Worm (Caenorhabditis elegans): ENCODE measurements around the gene clec-82.
"Not testable (repeated sequence)": the region's sequence is repeated elsewhere in the genome, so short reads cannot be mapped to it uniquely, and the experiment has no call there.

Gene clec-82

DNA sequence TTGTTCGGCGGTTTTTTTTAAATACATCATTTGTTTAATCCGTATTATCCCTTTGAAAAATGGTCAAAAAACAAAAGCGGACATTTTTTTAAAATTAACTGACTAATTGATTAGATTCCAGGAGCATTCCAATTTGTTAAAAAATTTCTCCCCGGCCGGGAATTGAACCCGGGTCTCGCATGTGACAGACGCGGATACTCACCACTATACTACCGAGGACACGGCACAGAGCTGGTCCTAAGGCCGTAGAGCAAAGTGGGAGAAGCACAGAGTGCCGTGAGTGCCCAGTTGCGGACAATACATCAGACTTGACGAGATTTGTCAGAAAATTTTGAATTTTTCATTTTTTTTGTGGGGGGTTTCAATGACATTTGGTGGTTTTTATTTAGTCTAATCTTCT is 34.5 kb upstream of the clec-82 start:
- no peak for TF ChIP-seq zip-5 (tag; optimal IDR thresholded peaks at IDR 0.05)
- peak; percentile 54 for TF ChIP-seq hlh-30 (tag; optimal IDR thresholded peaks at IDR 0.05; ENCODE audit: insufficient read depth)
- TF ChIP-seq ceh-18 (tag; optimal IDR thresholded peaks at IDR 0.05): no peak
- TF ChIP-seq C08G9.2 (tag; optimal IDR thresholded peaks at IDR 0.05): peak; percentile 15
- no peak for TF ChIP-seq eyg-1 (tag; optimal IDR thresholded peaks at IDR 0.05)
- TF ChIP-seq ceh-34 (tag; optimal IDR thresholded peaks at IDR 0.05): no peak

DNA sequence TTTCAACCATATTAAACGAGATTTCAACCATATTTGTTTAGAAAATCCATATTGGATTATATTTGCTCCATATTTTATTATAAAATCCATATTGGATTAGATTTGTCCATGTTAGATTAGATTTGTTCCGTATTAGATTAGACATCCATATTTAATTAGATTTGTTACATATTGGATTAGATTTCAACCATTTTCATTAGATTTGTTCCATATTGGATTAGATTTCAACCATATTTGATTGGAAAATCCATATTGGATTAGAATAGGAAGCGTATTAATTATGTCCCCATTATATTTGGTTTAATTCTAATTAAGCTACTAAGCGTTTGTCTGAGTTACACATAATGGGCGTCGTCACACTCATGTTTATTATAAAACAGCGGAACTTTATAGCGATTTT is 33.9 kb upstream of the clec-82 start, which contains the start of gene Y54G2A.44:
TSS of gene Y54G2A.44 (plus strand) at position 301 of the 400 bp plus-strand sequence.
- not testable (repeated sequence) for TF ChIP-seq ceh-14, ceh-22, K02D7.2 (tag; optimal IDR thresholded peaks at IDR 0.05)

DNA sequence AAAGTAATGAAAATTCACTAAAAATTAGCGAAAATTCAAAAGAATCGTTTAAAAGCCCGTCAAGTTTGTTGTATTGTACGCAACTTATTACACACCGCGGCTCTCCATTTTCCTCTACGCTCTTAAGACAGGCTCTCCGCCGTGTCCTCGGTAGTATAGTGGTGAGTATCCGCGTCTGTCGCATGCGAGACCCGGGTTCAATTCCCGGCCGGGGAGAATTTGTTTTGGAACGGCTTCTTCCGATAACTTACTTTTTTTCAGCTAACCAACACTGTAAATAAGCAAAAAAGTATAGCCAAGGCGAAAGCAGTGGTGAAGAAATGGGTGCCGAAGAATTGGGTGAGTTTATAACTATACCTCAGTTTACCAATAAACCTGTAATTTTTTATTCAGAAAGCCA is 33.3 kb upstream of the clec-82 start:
- TF ChIP-seq nhr-232 (tag; optimal IDR thresholded peaks at IDR 0.05): peak; percentile 29
- TF ChIP-seq ceh-18 (tag; optimal IDR thresholded peaks at IDR 0.05): no peak
- TF ChIP-seq syd-9 (tag; optimal IDR thresholded peaks at IDR 0.05): no peak
- no peak for TF ChIP-seq ceh-2 (tag; optimal IDR thresholded peaks at IDR 0.05)
- TF ChIP-seq C08G9.2 (tag; optimal IDR thresholded peaks at IDR 0.05): peak; percentile 46
- no peak for TF ChIP-seq ttx-3 (tag; optimal IDR thresholded peaks at IDR 0.05)
- no peak for TF ChIP-seq unc-55 (GFP tag; optimal IDR thresholded peaks at IDR 0.05)
- peak; percentile 38 for TF ChIP-seq ceh-6 (GFP tag; optimal IDR thresholded peaks at IDR 0.05)
- no peak for TF ChIP-seq elt-4 (tag; optimal IDR thresholded peaks at IDR 0.05)
- TF ChIP-seq pag-3 (tag; optimal IDR thresholded peaks at IDR 0.05; ENCODE audit: borderline replicate concordance): no peak
- no peak for TF ChIP-seq ama-1 (optimal IDR thresholded peaks at IDR 0.05)
- TF ChIP-seq dmd-4 (tag; optimal IDR thresholded peaks at IDR 0.05; ENCODE audit: borderline replicate concordance): no peak
- TF ChIP-seq lin-11 (tag; optimal IDR thresholded peaks at IDR 0.05): no peak
- no peak for TF ChIP-seq odd-2 (tag; optimal IDR thresholded peaks at IDR 0.05)
- no peak for TF ChIP-seq ceh-30 (tag; optimal IDR thresholded peaks at IDR 0.05)
- TF ChIP-seq ceh-9 (tag; optimal IDR thresholded peaks at IDR 0.05): no peak
- no peak for TF ChIP-seq ceh-48 (tag; optimal IDR thresholded peaks at IDR 0.05)
- TF ChIP-seq fkh-6 (tag; optimal IDR thresholded peaks at IDR 0.05): no peak
- peak; percentile 7 for TF ChIP-seq tbx-2 (tag; optimal IDR thresholded peaks at IDR 0.05)
- no peak for TF ChIP-seq npax-4 (tag; optimal IDR thresholded peaks at IDR 0.05)
- TF ChIP-seq hlh-8 (tag; optimal IDR thresholded peaks at IDR 0.05): no peak
- no peak for TF ChIP-seq fax-1 (tag; optimal IDR thresholded peaks at IDR 0.05)
- peak; percentile 14 for TF ChIP-seq gmeb-2 (tag; optimal IDR thresholded peaks at IDR 0.05)
- no peak for TF ChIP-seq unc-42 (tag; optimal IDR thresholded peaks at IDR 0.05)
- TF ChIP-seq che-1 (tag; optimal IDR thresholded peaks at IDR 0.05): peak; percentile 4
- no peak for TF ChIP-seq elt-2 (tag; optimal IDR thresholded peaks at IDR 0.05)
- TF ChIP-seq pha-2 (tag; optimal IDR thresholded peaks at IDR 0.05): no peak
- TF ChIP-seq C38D4.7 (GFP tag; optimal IDR thresholded peaks at IDR 0.05): peak; percentile 32
- TF ChIP-seq fkh-10 (GFP tag; optimal IDR thresholded peaks at IDR 0.05): no peak
- TF ChIP-seq zip-5 (tag; optimal IDR thresholded peaks at IDR 0.05): no peak
- no peak for TF ChIP-seq dve-1 (tag; optimal IDR thresholded peaks at IDR 0.05)

DNA sequence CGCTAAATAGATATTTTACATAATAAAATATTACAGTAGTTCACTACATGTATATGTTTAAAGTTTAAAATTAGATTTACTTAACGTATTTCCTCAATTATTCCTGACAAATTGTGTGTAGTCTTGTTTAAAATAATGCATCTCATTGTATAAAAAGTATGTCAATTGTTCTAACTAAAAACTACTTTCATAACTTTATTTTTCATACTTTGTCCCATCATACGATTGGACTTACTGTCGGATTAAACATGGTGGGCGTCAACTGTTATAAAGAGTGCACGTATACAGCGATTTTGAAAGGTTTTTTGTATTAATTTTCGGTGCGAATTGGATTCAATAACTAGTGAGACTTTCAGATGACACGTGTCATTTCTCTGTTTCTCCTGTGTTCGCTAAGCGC is 31.8 kb upstream of the clec-82 start, which contains the start of gene Y54G2A.32:
TSS of gene Y54G2A.32 (plus strand) at position 301 of the 400 bp plus-strand sequence.
- TF ChIP-seq elt-2 (tag; optimal IDR thresholded peaks at IDR 0.05): no peak
- no peak for TF ChIP-seq syd-9 (tag; optimal IDR thresholded peaks at IDR 0.05)
- no peak for TF ChIP-seq ceh-9 (tag; optimal IDR thresholded peaks at IDR 0.05)
- no peak for TF ChIP-seq fax-1 (tag; optimal IDR thresholded peaks at IDR 0.05)
- no peak for TF ChIP-seq pqm-1 (tag; optimal IDR thresholded peaks at IDR 0.05)
- no peak for TF ChIP-seq T23F11.4 (GFP tag; optimal IDR thresholded peaks at IDR 0.05)
- no peak for TF ChIP-seq sdc-2 (tag; optimal IDR thresholded peaks at IDR 0.05)
- TF ChIP-seq unc-42 (tag; optimal IDR thresholded peaks at IDR 0.05): no peak
- no peak for TF ChIP-seq ceh-2 (tag; optimal IDR thresholded peaks at IDR 0.05)
- no peak for TF ChIP-seq che-1 (tag; optimal IDR thresholded peaks at IDR 0.05)
- TF ChIP-seq ztf-16 (tag; optimal IDR thresholded peaks at IDR 0.05): no peak
- no peak for TF ChIP-seq sox-4 (tag; optimal IDR thresholded peaks at IDR 0.05)
- TF ChIP-seq ama-1 (optimal IDR thresholded peaks at IDR 0.05): no peak
- TF ChIP-seq lin-11 (tag; optimal IDR thresholded peaks at IDR 0.05): no peak
- no peak for TF ChIP-seq ceh-31 (tag; optimal IDR thresholded peaks at IDR 0.05)
- TF ChIP-seq ceh-45 (GFP tag; IDR thresholded peaks at IDR 0.05): no peak
- TF ChIP-seq unc-86 (tag; optimal IDR thresholded peaks at IDR 0.05): no peak

All from whole organism, late embryonic.